Worm (Caenorhabditis elegans): ENCODE measurements around the gene F18A11.3.

ce11 chrII:12997413-12997812 lies 39.2 kb downstream of the F18A11.3 start, which contains the start of gene Y38F1A.7:
- no peak for TF ChIP-seq ceh-16 (tag; optimal IDR thresholded peaks at IDR 0.05)
- no peak for TF ChIP-seq nhr-12 (tag; optimal IDR thresholded peaks at IDR 0.05)
- no peak for TF ChIP-seq unc-39 (tag; optimal IDR thresholded peaks at IDR 0.05)
- no peak for TF ChIP-seq nhr-237 (tag; optimal IDR thresholded peaks at IDR 0.05)
- TF ChIP-seq mdl-1 (tag; optimal IDR thresholded peaks at IDR 0.05): no peak
- TF ChIP-seq elt-1 (tag; optimal IDR thresholded peaks at IDR 0.05): no peak
- TF ChIP-seq blmp-1 (tag; optimal IDR thresholded peaks at IDR 0.05; ENCODE audit: insufficient read depth): no peak

Measured in whole organism, L2 larva.